1 worm cellular context compared by ENCODE assay signal in genomic region chrIII:7101814-7102477, ce11.
A peak's percentile ranks its signal among the peaks of the same experiment; 100 is the strongest.
TF ChIP-seq lines count a peak whose summit lies in the region.

No protein-coding gene starts in this region.

TF ChIP-seq in whole organism, young adult, 124 proteins besides CTCF, POLR2A, EP300 and RAD21 (continued from another document):
- TF ChIP-seq F39B2.1 (GFP tag; IDR thresholded peaks at IDR 0.05; lab: Robert Waterston, UW): peak; percentile 70; the same call in 1 of the 2 replicates
- no peak for TF ChIP-seq hlh-26 (GFP tag; conservative IDR thresholded peaks at IDR 0.05; lab: Robert Waterston, UW)
- TF ChIP-seq dpff-1 (tag; optimal IDR thresholded peaks at IDR 0.05; lab: Kevin White, UChicago): no peak
- TF ChIP-seq rec-8 (tag; optimal IDR thresholded peaks at IDR 0.05; lab: Kevin White, UChicago): no peak
- no peak for TF ChIP-seq zim-3 (tag; optimal IDR thresholded peaks at IDR 0.05; lab: Kevin White, UChicago)
- no peak for TF ChIP-seq sea-2 (GFP tag; IDR thresholded peaks at IDR 0.05; lab: Robert Waterston, UW)
- TF ChIP-seq unc-62 (GFP tag; optimal IDR thresholded peaks at IDR 0.05; lab: Kevin White, UChicago): no peak
- TF ChIP-seq let-607 (tag; optimal IDR thresholded peaks at IDR 0.05; lab: Kevin White, UChicago): no peak
- no peak for TF ChIP-seq sdz-38 (tag; optimal IDR thresholded peaks at IDR 0.05; lab: Kevin White, UChicago)
- peak; percentile 92 for TF ChIP-seq Y95B8A.8 (GFP tag; IDR thresholded peaks at IDR 0.05; lab: Robert Waterston, UW)
- TF ChIP-seq madf-10 (tag; optimal IDR thresholded peaks at IDR 0.05; lab: Kevin White, UChicago): no peak
- TF ChIP-seq egl-44 (GFP tag; IDR thresholded peaks at IDR 0.05; lab: Robert Waterston, UW): no peak; the same call in 1 of the 2 replicates
- no peak for TF ChIP-seq Y53F4B.3 (GFP tag; IDR thresholded peaks at IDR 0.05; lab: Robert Waterston, UW)
- TF ChIP-seq him-1 (tag; optimal IDR thresholded peaks at IDR 0.05; lab: Kevin White, UChicago): peak; percentile 8
- no peak for TF ChIP-seq F55B11.4 (tag; optimal IDR thresholded peaks at IDR 0.05; lab: Kevin White, UChicago; ENCODE audit: borderline replicate concordance, insufficient read depth)
- no peak for TF ChIP-seq F57C9.4 (tag; optimal IDR thresholded peaks at IDR 0.05; lab: Kevin White, UChicago)
- no peak for TF ChIP-seq nhr-179 (tag; optimal IDR thresholded peaks at IDR 0.05; lab: Kevin White, UChicago)
- TF ChIP-seq madf-3 (GFP tag; IDR thresholded peaks at IDR 0.05; lab: Robert Waterston, UW): peak; percentile 85
- peak; percentile 16 for TF ChIP-seq chd-7 (tag; optimal IDR thresholded peaks at IDR 0.05; lab: Kevin White, UChicago)
- TF ChIP-seq aptf-2 (GFP tag; conservative IDR thresholded peaks at IDR 0.05; lab: Robert Waterston, UW): no peak
- peak; percentile 82 for TF ChIP-seq tlf-1 (GFP tag; optimal IDR thresholded peaks at IDR 0.05; lab: Kevin White, UChicago)
- TF ChIP-seq repo-1 (tag; optimal IDR thresholded peaks at IDR 0.05; lab: Kevin White, UChicago): peak; percentile 43
- TF ChIP-seq nfya-1 (tag; optimal IDR thresholded peaks at IDR 0.05; lab: Kevin White, UChicago; ENCODE audit: borderline replicate concordance, insufficient read depth): no peak
- peak; percentile 51 for TF ChIP-seq efl-1 (GFP tag; optimal IDR thresholded peaks at IDR 0.05; lab: Kevin White, UChicago)
- TF ChIP-seq snpc-4 (GFP tag; optimal IDR thresholded peaks at IDR 0.05; lab: Kevin White, UChicago): peak; percentile 37
- peak in 1 of 4 experiments; percentile 71 for TF ChIP-seq snpc-4 (tag; optimal IDR thresholded peaks at IDR 0.05; lab: Kevin White, UChicago)
- TF ChIP-seq lag-1 (GFP tag; IDR thresholded peaks at IDR 0.05; lab: Robert Waterston, UW): no peak
- TF ChIP-seq ztf-18 (tag; optimal IDR thresholded peaks at IDR 0.05; lab: Kevin White, UChicago): peak; percentile 38
- peak; percentile 86 for TF ChIP-seq D2030.7 (GFP tag; IDR thresholded peaks at IDR 0.05; lab: Robert Waterston, UW)
- peak; percentile 92 for TF ChIP-seq ekl-4 (GFP tag; IDR thresholded peaks at IDR 0.05; lab: Robert Waterston, UW)
- no peak for TF ChIP-seq mes-4 (tag; optimal IDR thresholded peaks at IDR 0.05; lab: Kevin White, UChicago)
- no peak for TF ChIP-seq fkh-3 (tag; optimal IDR thresholded peaks at IDR 0.05; lab: Kevin White, UChicago)
- TF ChIP-seq ceh-27 (GFP tag; optimal IDR thresholded peaks at IDR 0.05; lab: Kevin White, UChicago): no peak
- TF ChIP-seq ztf-25 (GFP tag; IDR thresholded peaks at IDR 0.05; lab: Robert Waterston, UW): peak; percentile 72; the same call in 1 of the 2 replicates
- TF ChIP-seq hsf-1 (GFP tag; IDR thresholded peaks at IDR 0.05; lab: Robert Waterston, UW): peak; percentile 84
- no peak for TF ChIP-seq B0035.1 (tag; optimal IDR thresholded peaks at IDR 0.05; lab: Kevin White, UChicago)
- TF ChIP-seq mxl-1 (tag; optimal IDR thresholded peaks at IDR 0.05; lab: Kevin White, UChicago): no peak
- TF ChIP-seq unc-130 (GFP tag; optimal IDR thresholded peaks at IDR 0.05; lab: Kevin White, UChicago): peak; percentile 74
- no peak for TF ChIP-seq lin-40 (tag; optimal IDR thresholded peaks at IDR 0.05; lab: Kevin White, UChicago)
- TF ChIP-seq atf-7 (tag; optimal IDR thresholded peaks at IDR 0.05; lab: Kevin White, UChicago): peak; percentile 24
- peak; percentile 95 for TF ChIP-seq Y79H2A.3 (GFP tag; conservative IDR thresholded peaks at IDR 0.05; lab: Robert Waterston, UW)
- peak; percentile 90 for TF ChIP-seq attf-6 (GFP tag; IDR thresholded peaks at IDR 0.05; lab: Robert Waterston, UW)
- peak; percentile 23; the same call in 1 of the 2 replicates for TF ChIP-seq lir-1 (GFP tag; conservative IDR thresholded peaks at IDR 0.05; lab: Robert Waterston, UW)
- TF ChIP-seq ztf-3 (GFP tag; optimal IDR thresholded peaks at IDR 0.05; lab: Kevin White, UChicago): no peak
- no peak for TF ChIP-seq K11D2.4 (GFP tag; IDR thresholded peaks at IDR 0.05; lab: Robert Waterston, UW)
- TF ChIP-seq K12H6.12 (tag; optimal IDR thresholded peaks at IDR 0.05; lab: Kevin White, UChicago): no peak
- no peak for TF ChIP-seq ama-1 (optimal IDR thresholded peaks at IDR 0.05; lab: Kevin White, UChicago)
- peak in 1 of 2 experiments; percentile 88 for TF ChIP-seq ama-1 (GFP tag; optimal IDR thresholded peaks at IDR 0.05; lab: Kevin White, UChicago)
- no peak for TF ChIP-seq ztf-22 (GFP tag; optimal IDR thresholded peaks at IDR 0.05; lab: Kevin White, UChicago)
- peak; percentile 97 for TF ChIP-seq B0336.3 (GFP tag; IDR thresholded peaks at IDR 0.05; lab: Robert Waterston, UW)
- TF ChIP-seq die-1 (tag; optimal IDR thresholded peaks at IDR 0.05; lab: Kevin White, UChicago): no peak
- TF ChIP-seq lin-54 (GFP tag; optimal IDR thresholded peaks at IDR 0.05; lab: Kevin White, UChicago): peak; percentile 70
- TF ChIP-seq hmg-20 (GFP tag; IDR thresholded peaks at IDR 0.05; lab: Robert Waterston, UW): 0 out of 2 replicates have a peak, but pooled peaks have one; percentile 34
- no peak; the same call in 1 of the 2 replicates for TF ChIP-seq B0019.2 (GFP tag; conservative IDR thresholded peaks at IDR 0.05; lab: Robert Waterston, UW)
- TF ChIP-seq pbrm-1 (GFP tag; IDR thresholded peaks at IDR 0.05; lab: Robert Waterston, UW): peak; percentile 66
- TF ChIP-seq ZK185.1 (tag; optimal IDR thresholded peaks at IDR 0.05; lab: Kevin White, UChicago; ENCODE audit: poor library complexity, severe bottlenecking): no peak
- no peak for TF ChIP-seq ccch-3 (GFP tag; optimal IDR thresholded peaks at IDR 0.05; lab: Kevin White, UChicago)
- no peak for TF ChIP-seq ceh-40 (GFP tag; IDR thresholded peaks at IDR 0.05; lab: Robert Waterston, UW)
- peak; percentile 83 for TF ChIP-seq Y53G8AR.9 (GFP tag; conservative IDR thresholded peaks at IDR 0.05; lab: Robert Waterston, UW)
- peak; percentile 59 for TF ChIP-seq lsl-1 (GFP tag; optimal IDR thresholded peaks at IDR 0.05; lab: Kevin White, UChicago)
- TF ChIP-seq ceh-79 (tag; optimal IDR thresholded peaks at IDR 0.05; lab: Kevin White, UChicago): no peak
- no peak for TF ChIP-seq ztf-26 (tag; optimal IDR thresholded peaks at IDR 0.05; lab: Kevin White, UChicago)
- no peak for TF ChIP-seq egrh-3 (GFP tag; IDR thresholded peaks at IDR 0.05; lab: Robert Waterston, UW)
- TF ChIP-seq bed-2 (GFP tag; IDR thresholded peaks at IDR 0.05; lab: Robert Waterston, UW): no peak
- TF ChIP-seq snpc-1.1 (tag; optimal IDR thresholded peaks at IDR 0.05; lab: Kevin White, UChicago; ENCODE audit: insufficient read depth): peak; percentile 75
- no peak for TF ChIP-seq nhr-80 (tag; optimal IDR thresholded peaks at IDR 0.05; lab: Kevin White, UChicago)
